Fruit fly (Drosophila melanogaster) whole organism, prepupa: ENCODE results near the gene CG42750.

ENCODE experiments used
- Blimp-1 ChIP-seq: fragments of 200-800 bp; sonication (Bioruptor generic); optimal IDR thresholded peaks from 3 replicates; lab custom pipeline; 2017; ENCODE audit warnings: missing biosample characterization, missing genetic modification characterization, mild to moderate bottlenecking, moderate library complexity, missing genetic modification reagents
- CG10631 ChIP-seq: fragments of 200-800 bp; sonication (Bioruptor generic); optimal IDR thresholded peaks from 2 replicates; lab custom pipeline; 2016; ENCODE audit warnings: missing biosample characterization, missing genetic modification characterization
- CG11294 ChIP-seq: fragments of 200-800 bp; sonication (Bioruptor generic); IDR thresholded peaks from 2 replicates; pipeline ENCODE4 v1.3.6; 2022; ENCODE audit warnings: missing biosample characterization, missing genetic modification characterization
- CG11762 ChIP-seq: fragments of 200-800 bp; sonication (Bioruptor generic); optimal IDR thresholded peaks from 3 replicates; lab custom pipeline; 2016; ENCODE audit warnings: missing biosample characterization, missing genetic modification characterization; ENCODE audit not compliant: insufficient read depth
- CG11902 ChIP-seq: fragments of 200-800 bp; sonication (Bioruptor generic); optimal IDR thresholded peaks from 3 replicates; lab custom pipeline; 2016; ENCODE audit warnings: missing biosample characterization, missing genetic modification characterization
- CG15336 ChIP-seq: fragments of 200-800 bp; sonication (Bioruptor generic); IDR thresholded peaks from 2 replicates; pipeline ENCODE4 v1.3.6; 2022; ENCODE audit warnings: missing biosample characterization, missing genetic modification characterization
- CG1621 ChIP-seq: fragments of 200-800 bp; sonication (Bioruptor generic); optimal IDR thresholded peaks from 3 replicates; lab custom pipeline; 2018; ENCODE audit warnings: missing biosample characterization, mild to moderate bottlenecking, missing genetic modification characterization
- CG16779 ChIP-seq: fragments of 200-800 bp; sonication (Bioruptor generic); optimal IDR thresholded peaks from 3 replicates; lab custom pipeline; 2017; ENCODE audit warnings: missing biosample characterization, mild to moderate bottlenecking, missing genetic modification characterization
- CG3032 ChIP-seq: fragments of 200-800 bp; optimal IDR thresholded peaks from 2 replicates; lab custom pipeline; 2019; ENCODE audit warnings: missing biosample characterization, mild to moderate bottlenecking, missing genetic modification characterization, moderate library complexity
- CG31627 ChIP-seq: fragments of 200-800 bp; sonication (Bioruptor generic); optimal IDR thresholded peaks from 3 replicates; lab custom pipeline; 2016; ENCODE audit warnings: missing biosample characterization, missing genetic modification characterization
- CG32006 ChIP-seq: fragments of 200-800 bp; sonication (Bioruptor generic); optimal IDR thresholded peaks from 3 replicates; lab custom pipeline; 2017; ENCODE audit warnings: missing biosample characterization, mild to moderate bottlenecking, missing genetic modification characterization
- CG34406 ChIP-seq: fragments of 200-800 bp; sonication (Bioruptor generic); optimal IDR thresholded peaks from 3 replicates; lab custom pipeline; 2016; ENCODE audit warnings: missing biosample characterization, missing genetic modification characterization
- CG4318 ChIP-seq: fragments of 200-800 bp; sonication (Bioruptor generic); optimal IDR thresholded peaks from 3 replicates; lab custom pipeline; 2017; ENCODE audit warnings: missing biosample characterization, mild to moderate bottlenecking, missing genetic modification characterization
- CG6163 ChIP-seq: fragments of 200-800 bp; sonication (Bioruptor generic); IDR thresholded peaks from 3 replicates; pipeline ENCODE4 v1.3.6; 2022; ENCODE audit warnings: missing biosample characterization, missing genetic modification characterization
- CG6276 ChIP-seq: fragments of 200-800 bp; sonication (Bioruptor generic); optimal IDR thresholded peaks from 2 replicates; lab custom pipeline; 2017; ENCODE audit warnings: missing biosample characterization, mild to moderate bottlenecking, missing genetic modification characterization
- CG6792 ChIP-seq: fragments of 200-800 bp; sonication (Bioruptor generic); optimal IDR thresholded peaks from 3 replicates; lab custom pipeline; 2016; ENCODE audit warnings: missing biosample characterization, missing genetic modification characterization
- CG6808 ChIP-seq: fragments of 200-800 bp; sonication (Bioruptor generic); optimal IDR thresholded peaks from 3 replicates; lab custom pipeline; 2017; ENCODE audit warnings: missing biosample characterization, missing genetic modification characterization, mild to moderate bottlenecking, moderate library complexity, missing genetic modification reagents
- CG6854 ChIP-seq: fragments of 200-800 bp; sonication (Bioruptor generic); optimal IDR thresholded peaks from 2 replicates; lab custom pipeline; 2017; ENCODE audit warnings: missing biosample characterization, mild to moderate bottlenecking, missing genetic modification characterization
- CG7368 ChIP-seq: fragments of 200-800 bp; sonication (Bioruptor generic); optimal IDR thresholded peaks from 3 replicates; lab custom pipeline; 2016; ENCODE audit warnings: missing biosample characterization, missing genetic modification characterization
- CG8319 ChIP-seq: fragments of 200-800 bp; sonication (Bioruptor generic); optimal IDR thresholded peaks from 3 replicates; lab custom pipeline; 2016; ENCODE audit warnings: missing biosample characterization, missing genetic modification characterization
- Eip75B ChIP-seq: fragments of 200-800 bp; sonication (Bioruptor generic); optimal IDR thresholded peaks from 3 replicates; lab custom pipeline; 2016; ENCODE audit warnings: missing biosample characterization, missing genetic modification characterization
- Eip78C ChIP-seq: fragments of 200-800 bp; sonication (Bioruptor generic); peaks from one replicate; lab custom pipeline; 2016; ENCODE audit warnings: missing biosample characterization, missing genetic modification characterization
- Eip93F ChIP-seq: fragments of 200-800 bp; sonication (Bioruptor generic); optimal IDR thresholded peaks from 2 replicates; lab custom pipeline; 2016; ENCODE audit warnings: missing biosample characterization, mild to moderate bottlenecking, missing genetic modification characterization
- Ets21C ChIP-seq: fragments of 200-800 bp; sonication (Bioruptor generic); optimal IDR thresholded peaks from 3 replicates; lab custom pipeline; 2016; ENCODE audit warnings: missing biosample characterization, missing genetic modification characterization
- Gug ChIP-seq: fragments of 200-800 bp; sonication (Bioruptor generic); IDR thresholded peaks from 2 replicates; pipeline ENCODE4 v1.3.6; 2022; ENCODE audit warnings: missing biosample characterization, missing genetic modification characterization
- Hr38 ChIP-seq: sonication (Bioruptor generic); optimal IDR thresholded peaks from 2 replicates; lab custom pipeline; 2016; ENCODE audit warnings: missing biosample characterization, missing genetic modification characterization
- Hr39 ChIP-seq: fragments of 200-800 bp; sonication (Bioruptor generic); optimal IDR thresholded peaks from 2 replicates; lab custom pipeline; 2016; ENCODE audit warnings: missing biosample characterization, missing genetic modification characterization
- Hr4 ChIP-seq: fragments of 200-800 bp; sonication (Bioruptor generic); optimal IDR thresholded peaks from 3 replicates; lab custom pipeline; 2016; ENCODE audit warnings: missing biosample characterization, missing genetic modification characterization
- Lpt ChIP-seq: fragments of 200-800 bp; sonication (Bioruptor generic); optimal IDR thresholded peaks from 3 replicates; lab custom pipeline; 2016; ENCODE audit warnings: missing biosample characterization, missing genetic modification characterization
- Met ChIP-seq: fragments of 200-800 bp; sonication (Bioruptor generic); optimal IDR thresholded peaks from 3 replicates; lab custom pipeline; 2016; ENCODE audit warnings: missing biosample characterization, missing genetic modification characterization
- OdsH ChIP-seq: fragments of 200-800 bp; sonication (Bioruptor generic); optimal IDR thresholded peaks from 3 replicates; lab custom pipeline; 2016; ENCODE audit warnings: missing biosample characterization, missing genetic modification characterization
- Smox ChIP-seq: fragments of 200-800 bp; sonication (Bioruptor generic); optimal IDR thresholded peaks from 3 replicates; lab custom pipeline; 2016; ENCODE audit warnings: missing biosample characterization, missing genetic modification characterization
- Sox102F ChIP-seq: fragments of 200-800 bp; sonication (Bioruptor generic); optimal IDR thresholded peaks from 2 replicates; lab custom pipeline; 2016; ENCODE audit warnings: missing biosample characterization, mild to moderate bottlenecking, missing genetic modification characterization
- Sox14 ChIP-seq: fragments of 200-800 bp; sonication (Bioruptor generic); optimal IDR thresholded peaks from 3 replicates; lab custom pipeline; 2016; ENCODE audit warnings: missing biosample characterization, missing genetic modification characterization
- Sox15 ChIP-seq: fragments of 200-800 bp; sonication (Bioruptor generic); optimal IDR thresholded peaks from 3 replicates; lab custom pipeline; 2016; ENCODE audit warnings: missing biosample characterization, missing genetic modification characterization
- achi ChIP-seq: fragments of 200-800 bp; sonication (Bioruptor generic); optimal IDR thresholded peaks from 3 replicates; lab custom pipeline; 2016; ENCODE audit warnings: missing biosample characterization, missing genetic modification characterization
- acj6 ChIP-seq: fragments of 200-800 bp; sonication (Bioruptor generic); optimal IDR thresholded peaks from 3 replicates; lab custom pipeline; 2016; ENCODE audit warnings: missing biosample characterization, missing genetic modification characterization
- dac ChIP-seq: fragments of 200-800 bp; sonication (Bioruptor generic); optimal IDR thresholded peaks from 2 replicates; lab custom pipeline; 2017; ENCODE audit warnings: missing biosample characterization, mild to moderate bottlenecking, missing genetic modification characterization
- dsx ChIP-seq: fragments of 200-800 bp; optimal IDR thresholded peaks from 3 replicates; lab custom pipeline; 2019; ENCODE audit warnings: missing biosample characterization, mild to moderate bottlenecking, missing genetic modification characterization, moderate library complexity; ENCODE audit not compliant: poor library complexity, severe bottlenecking
- eg ChIP-seq: fragments of 200-800 bp; sonication (Bioruptor generic); IDR thresholded peaks from 3 replicates; pipeline ENCODE4 v1.3.6; 2022; ENCODE audit warnings: missing biosample characterization, missing genetic modification characterization
- esn ChIP-seq: fragments of 200-800 bp; sonication (Bioruptor generic); optimal IDR thresholded peaks from 2 replicates; lab custom pipeline; 2016; ENCODE audit warnings: missing biosample characterization, mild to moderate bottlenecking, missing genetic modification characterization, moderate library complexity
- fd85E ChIP-seq: fragments of 200-800 bp; sonication (Bioruptor generic); optimal IDR thresholded peaks from 3 replicates; lab custom pipeline; 2016; ENCODE audit warnings: missing biosample characterization, missing genetic modification characterization
- fkh ChIP-seq: fragments of 200-800 bp; sonication (Bioruptor generic); optimal IDR thresholded peaks from 3 replicates; lab custom pipeline; 2017; ENCODE audit warnings: missing biosample characterization, mild to moderate bottlenecking, missing genetic modification characterization, moderate library complexity
- lz ChIP-seq: fragments of 200-800 bp; sonication (Bioruptor generic); optimal IDR thresholded peaks from 3 replicates; lab custom pipeline; 2016; ENCODE audit warnings: missing biosample characterization, missing genetic modification characterization
- net ChIP-seq: fragments of 200-800 bp; sonication (Bioruptor generic); optimal IDR thresholded peaks from 3 replicates; lab custom pipeline; 2016; ENCODE audit warnings: missing biosample characterization, missing genetic modification characterization
- pdm3 ChIP-seq: fragments of 200-800 bp; sonication (Bioruptor generic); optimal IDR thresholded peaks from 3 replicates; lab custom pipeline; 2016; ENCODE audit warnings: missing biosample characterization, missing genetic modification characterization
- salr ChIP-seq, 2 experiments: fragments of 200-800 bp; sonication (Bioruptor generic); optimal IDR thresholded peaks; 3 replicates each; lab custom pipeline; 2016 to 2018; ENCODE audit warnings: missing biosample characterization in 2 of 2, missing genetic modification characterization in 2 of 2, mild to moderate bottlenecking in 1 of 2
- spab ChIP-seq: fragments of 200-800 bp; sonication (Bioruptor generic); optimal IDR thresholded peaks from 2 replicates; lab custom pipeline; 2017; ENCODE audit warnings: missing biosample characterization, mild to moderate bottlenecking, missing genetic modification characterization, missing genetic modification reagents
- ss ChIP-seq, 2 experiments: fragments of 200-800 bp; sonication (Bioruptor generic); optimal IDR thresholded peaks; 2 replicates in 1 of 2; 3 replicates in 1 of 2; lab custom pipeline; 2017 to 2018; ENCODE audit warnings: mild to moderate bottlenecking in 2 of 2, missing biosample characterization in 2 of 2, missing genetic modification characterization in 2 of 2, moderate library complexity in 1 of 2
- svp ChIP-seq: fragments of 200-800 bp; sonication (Bioruptor generic); peaks from one replicate; lab custom pipeline; 2016; ENCODE audit warnings: missing biosample characterization, missing genetic modification characterization
- topi ChIP-seq: fragments of 200-800 bp; sonication (Bioruptor generic); optimal IDR thresholded peaks from 3 replicates; lab custom pipeline; 2016; ENCODE audit warnings: missing biosample characterization, missing genetic modification characterization
- vri ChIP-seq: fragments of 200-800 bp; sonication (Bioruptor generic); optimal IDR thresholded peaks from 3 replicates; lab custom pipeline; 2016; ENCODE audit warnings: missing biosample characterization, mild to moderate bottlenecking, missing genetic modification characterization

CG42750 gene

DNA sequence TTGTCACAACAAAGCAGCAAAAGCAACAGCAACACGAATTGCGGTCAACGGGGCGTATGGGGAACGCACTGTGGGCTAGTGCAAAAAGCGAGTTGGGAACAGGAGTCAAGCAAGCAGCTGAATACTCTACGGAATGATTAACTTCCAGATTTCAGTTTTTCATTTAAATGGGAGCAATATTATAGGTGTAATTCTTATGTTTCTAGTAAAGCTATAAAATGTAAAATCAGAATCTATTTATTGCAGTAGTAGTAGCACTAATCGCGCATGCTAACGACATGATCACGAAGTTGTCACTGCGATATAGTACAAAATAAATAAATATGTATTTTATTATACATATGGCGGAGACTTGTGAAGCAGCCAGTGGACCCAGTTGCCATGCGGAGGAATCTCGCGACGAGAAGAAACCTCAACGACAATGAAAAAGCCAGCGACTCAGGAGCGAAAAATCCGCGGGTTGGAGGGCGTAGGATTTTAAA is 128.9 kb downstream of the CG42750 start:
- peak; percentile 73 for TF ChIP-seq acj6 (GFP tag; lab: Kevin White, UChicago)
- peak; percentile 72 for TF ChIP-seq CG34406 (GFP tag; lab: Kevin White, UChicago)
- peak; percentile 76 for TF ChIP-seq pdm3 (GFP tag; lab: Kevin White, UChicago)
- peak; percentile 69 for TF ChIP-seq CG11762 (GFP tag; lab: Kevin White, UChicago)
- TF ChIP-seq vri (GFP tag; lab: Kevin White, UChicago): no peak
- peak; percentile 48 for TF ChIP-seq CG6276 (GFP tag; lab: Kevin White, UChicago)
- TF ChIP-seq fd85E (GFP tag; lab: Kevin White, UChicago): peak; percentile 33
- TF ChIP-seq Sox14 (GFP tag; lab: Kevin White, UChicago): peak; percentile 59
- TF ChIP-seq Hr39 (GFP tag; lab: Kevin White, UChicago): peak; percentile 44
- TF ChIP-seq eg: peak; percentile 44; the same call in 1 of the 3 replicates
- TF ChIP-seq Eip93F: peak; percentile 14
- TF ChIP-seq CG16779: peak; percentile 25
- peak; percentile 41 for TF ChIP-seq achi (GFP tag; lab: Kevin White, UChicago)
- peak; percentile 75 for TF ChIP-seq CG6792 (GFP tag; lab: Kevin White, UChicago)
- no peak for TF ChIP-seq CG6854 (GFP tag; lab: Kevin White, UChicago)
- peak; percentile 28 for TF ChIP-seq CG7368 (GFP tag; lab: Kevin White, UChicago)
- TF ChIP-seq lz: peak; percentile 63
- TF ChIP-seq dsx (GFP tag; lab: Kevin White, UChicago): peak; percentile 52
- peak; percentile 54 for TF ChIP-seq Sox15
- peak; percentile 36 for TF ChIP-seq CG1621
- peak; percentile 67 for TF ChIP-seq Met (GFP tag; lab: Kevin White, UChicago)
- TF ChIP-seq Eip75B (GFP tag; lab: Kevin White, UChicago): peak; percentile 67
- TF ChIP-seq Hr4 (GFP tag; lab: Kevin White, UChicago): peak; percentile 61
- TF ChIP-seq OdsH (GFP tag; lab: Kevin White, UChicago): peak; percentile 71
- peak; percentile 58 for TF ChIP-seq net (GFP tag; lab: Kevin White, UChicago)
- peak; percentile 63 for TF ChIP-seq CG10631 (GFP tag; lab: Kevin White, UChicago)
- TF ChIP-seq salr (GFP tag; optimal IDR thresholded peaks at IDR 0.05; lab: Kevin White, UChicago): peak in 1 of 2 experiments; percentile 48
- peak; percentile 47 for TF ChIP-seq Lpt (GFP tag; lab: Kevin White, UChicago)
- peak; percentile 72 for TF ChIP-seq CG3032
- TF ChIP-seq Ets21C (GFP tag; lab: Kevin White, UChicago): peak; percentile 33
- TF ChIP-seq Hr38: no peak
- TF ChIP-seq fkh (GFP tag; lab: Kevin White, UChicago): no peak
- peak; percentile 48 for TF ChIP-seq topi (GFP tag; lab: Kevin White, UChicago)
- TF ChIP-seq Eip78C (GFP tag; lab: Kevin White, UChicago): peak; percentile 89
- TF ChIP-seq CG11902 (GFP tag; lab: Kevin White, UChicago): peak; percentile 64
- TF ChIP-seq ss (GFP tag; optimal IDR thresholded peaks at IDR 0.05; lab: Kevin White, UChicago): peak; percentile 34 to 69
- TF ChIP-seq svp (GFP tag; lab: Kevin White, UChicago): peak; percentile 86
- TF ChIP-seq CG6808 (GFP tag; lab: Kevin White, UChicago): peak; percentile 76
- TF ChIP-seq Blimp-1 (GFP tag; lab: Kevin White, UChicago): no peak
- TF ChIP-seq CG15336 (GFP tag; lab: Robert Waterston, UW): peak; percentile 70
- peak; percentile 64 for TF ChIP-seq spab (GFP tag; lab: Kevin White, UChicago)
- TF ChIP-seq dac (GFP tag; lab: Kevin White, UChicago): no peak
- TF ChIP-seq CG11294 (GFP tag; lab: Robert Waterston, UW): no peak
- TF ChIP-seq CG31627 (GFP tag; lab: Kevin White, UChicago): peak; percentile 65
- peak; percentile 45 for TF ChIP-seq Sox102F (GFP tag; lab: Kevin White, UChicago)
- TF ChIP-seq Smox: peak; percentile 58
- peak; percentile 64 for TF ChIP-seq CG8319 (GFP tag; lab: Kevin White, UChicago)
- peak; percentile 65 for TF ChIP-seq esn
- peak; percentile 81 for TF ChIP-seq CG32006 (GFP tag; lab: Kevin White, UChicago)
- peak; percentile 27; the same call in 1 of the 3 replicates for TF ChIP-seq CG6163 (GFP tag; lab: Robert Waterston, UW)
- TF ChIP-seq CG4318: peak; percentile 50
- no peak for TF ChIP-seq Gug
